Worm (Caenorhabditis elegans): ENCODE results near the gene ets-6.

Gene ets-6

ce11 chrV:7570290-7570689 lies 10.1 kb downstream of the ets-6 start, which contains the start of gene clec-212:
clec-212 (minus strand) TSS chrV:7570390.
- TF ChIP-seq flt-1 (GFP tag; IDR thresholded peaks at IDR 0.05), result no peak
- TF ChIP-seq klf-2 (GFP tag; conservative IDR thresholded peaks at IDR 0.05), result no peak
- TF ChIP-seq T22C8.4 (GFP tag; IDR thresholded peaks at IDR 0.05), result no peak
- TF ChIP-seq ztf-29 (GFP tag; IDR thresholded peaks at IDR 0.05), result no peak
- TF ChIP-seq tab-1 (GFP tag; IDR thresholded peaks at IDR 0.05), result no peak

ce11 chrV:7562947-7563346 lies 17.4 kb downstream of the ets-6 start, which contains the start of gene F19F10.1:
F19F10.1 (plus strand) TSS chrV:7563247.
- no peak for TF ChIP-seq T22C8.4 (GFP tag; IDR thresholded peaks at IDR 0.05)
- TF ChIP-seq tab-1 (GFP tag; IDR thresholded peaks at IDR 0.05), result no peak
- TF ChIP-seq ztf-29 (GFP tag; IDR thresholded peaks at IDR 0.05), result no peak
- no peak for TF ChIP-seq flt-1 (GFP tag; IDR thresholded peaks at IDR 0.05)
- TF ChIP-seq cog-1 (tag; optimal IDR thresholded peaks at IDR 0.05), result no peak
- no peak for TF ChIP-seq med-1 (GFP tag; optimal IDR thresholded peaks at IDR 0.05; ENCODE audit: insufficient read depth)
- no peak for TF ChIP-seq ztf-23 (GFP tag; IDR thresholded peaks at IDR 0.05)
- no peak for TF ChIP-seq klf-2 (GFP tag; conservative IDR thresholded peaks at IDR 0.05)

ce11 chrV:7558693-7559092 lies 21.7 kb downstream of the ets-6 start, which contains the start of gene ets-7:
ets-7 (minus strand) TSS chrV:7558793.
- no peak for TF ChIP-seq ztf-29 (GFP tag; IDR thresholded peaks at IDR 0.05)
- no peak for TF ChIP-seq cog-1 (tag; optimal IDR thresholded peaks at IDR 0.05)
- no peak for TF ChIP-seq ztf-23 (GFP tag; IDR thresholded peaks at IDR 0.05)
- no peak for TF ChIP-seq klf-2 (GFP tag; conservative IDR thresholded peaks at IDR 0.05)
- TF ChIP-seq flt-1 (GFP tag; IDR thresholded peaks at IDR 0.05), result no peak
- no peak for TF ChIP-seq tab-1 (GFP tag; IDR thresholded peaks at IDR 0.05)
- TF ChIP-seq med-1 (GFP tag; optimal IDR thresholded peaks at IDR 0.05; ENCODE audit: insufficient read depth), result no peak
- no peak for TF ChIP-seq T22C8.4 (GFP tag; IDR thresholded peaks at IDR 0.05)
- no peak for TF ChIP-seq ref-1 (GFP tag; conservative IDR thresholded peaks at IDR 0.05)

ce11 chrV:7555875-7556274 lies 24.5 kb downstream of the ets-6 start:
- TF ChIP-seq cog-1 (tag; optimal IDR thresholded peaks at IDR 0.05) (no peak), klf-2 (GFP tag; conservative IDR thresholded peaks at IDR 0.05) (no peak), tab-1 (GFP tag; IDR thresholded peaks at IDR 0.05) (no peak), ztf-29 (GFP tag; IDR thresholded peaks at IDR 0.05) (no peak)

- no peak for TF ChIP-seq flt-1 (GFP tag; IDR thresholded peaks at IDR 0.05)
- TF ChIP-seq tab-1 (GFP tag; IDR thresholded peaks at IDR 0.05), result no peak
- no peak for TF ChIP-seq ztf-23 (GFP tag; IDR thresholded peaks at IDR 0.05)
- TF ChIP-seq med-1 (GFP tag; optimal IDR thresholded peaks at IDR 0.05; ENCODE audit: insufficient read depth), result no peak
- TF ChIP-seq T22C8.4 (GFP tag; IDR thresholded peaks at IDR 0.05), result no peak
- TF ChIP-seq ref-1 (GFP tag; conservative IDR thresholded peaks at IDR 0.05), result no peak
- no peak for TF ChIP-seq cog-1 (tag; optimal IDR thresholded peaks at IDR 0.05)
- TF ChIP-seq ztf-29 (GFP tag; IDR thresholded peaks at IDR 0.05), result no peak
- no peak for TF ChIP-seq klf-2 (GFP tag; conservative IDR thresholded peaks at IDR 0.05)
These were observed 26.4 kb downstream of the ets-6 start, which contains the start of gene ttr-10 for ce11 chrV:7553873-7554362. ttr-10 (minus strand) TSS chrV:7553923.

- no peak for TF ChIP-seq ref-1 (GFP tag; conservative IDR thresholded peaks at IDR 0.05)
These were observed 28.5 kb downstream of the ets-6 start, which contains the start of gene F19F10.3 for ce11 chrV:7551821-7552220. F19F10.3 (plus strand) TSS chrV:7552121.

ce11 chrV:7548499-7548898 lies 31.8 kb downstream of the ets-6 start:
- TF ChIP-seq ztf-23 (GFP tag; IDR thresholded peaks at IDR 0.05), result peak; percentile 81
- peak; percentile 79 for TF ChIP-seq tab-1 (GFP tag; IDR thresholded peaks at IDR 0.05)
- TF ChIP-seq flt-1 (GFP tag; IDR thresholded peaks at IDR 0.05), result peak; percentile 89
- peak; percentile 59; the same call in 1 of the 2 replicates for TF ChIP-seq klf-2 (GFP tag; conservative IDR thresholded peaks at IDR 0.05)

ce11 chrV:7548017-7548416 lies 32.3 kb downstream of the ets-6 start:
- TF ChIP-seq flt-1 (GFP tag; IDR thresholded peaks at IDR 0.05) (no peak), T22C8.4 (GFP tag; IDR thresholded peaks at IDR 0.05) (no peak), med-1 (GFP tag; optimal IDR thresholded peaks at IDR 0.05; ENCODE audit: insufficient read depth) (no peak), cog-1 (tag; optimal IDR thresholded peaks at IDR 0.05) (no peak), tab-1 (GFP tag; IDR thresholded peaks at IDR 0.05) (no peak), ref-1 (GFP tag; conservative IDR thresholded peaks at IDR 0.05) (no peak), ztf-29 (GFP tag; IDR thresholded peaks at IDR 0.05) (no peak), ztf-23 (GFP tag; IDR thresholded peaks at IDR 0.05) (no peak), klf-2 (GFP tag; conservative IDR thresholded peaks at IDR 0.05) (no peak)

- TF ChIP-seq flt-1 (GFP tag; IDR thresholded peaks at IDR 0.05) (no peak), ztf-23 (GFP tag; IDR thresholded peaks at IDR 0.05) (no peak), tab-1 (GFP tag; IDR thresholded peaks at IDR 0.05) (no peak), T22C8.4 (GFP tag; IDR thresholded peaks at IDR 0.05) (no peak), ref-1 (GFP tag; conservative IDR thresholded peaks at IDR 0.05) (no peak)
These were observed 32.9 kb downstream of the ets-6 start, which contains the start of gene ftn-1 for ce11 chrV:7547479-7547878. ftn-1 (minus strand) TSS chrV:7547579.

- TF ChIP-seq flt-1 (GFP tag; IDR thresholded peaks at IDR 0.05) (no peak), ref-1 (GFP tag; conservative IDR thresholded peaks at IDR 0.05) (no peak), ztf-29 (GFP tag; IDR thresholded peaks at IDR 0.05) (no peak), tab-1 (GFP tag; IDR thresholded peaks at IDR 0.05) (no peak), med-1 (GFP tag; optimal IDR thresholded peaks at IDR 0.05; ENCODE audit: insufficient read depth) (no peak), cog-1 (tag; optimal IDR thresholded peaks at IDR 0.05) (no peak), T22C8.4 (GFP tag; IDR thresholded peaks at IDR 0.05) (no peak), ztf-23 (GFP tag; IDR thresholded peaks at IDR 0.05) (no peak), klf-2 (GFP tag; conservative IDR thresholded peaks at IDR 0.05) (no peak)
These were observed 35.2 kb downstream of the ets-6 start, which contains the start of the genes C54F6.19 and nhx-3 for ce11 chrV:7545187-7545586. C54F6.19 (plus strand) TSS chrV:7545487. nhx-3 (minus strand) TSS chrV:7545523.
